Worm (Caenorhabditis elegans) whole organism, late embryonic: Measurements from ENCODE around the gene ZK757.10.

Experiments used
- C08G9.2 ChIP-seq: sonication (generic microtip); optimal IDR thresholded peaks from 2 replicates; lab custom pipeline; 2016; ENCODE audit warnings: mild to moderate bottlenecking, missing genetic modification characterization, moderate library complexity, missing compliant biosample characterization
- T23F11.4 ChIP-seq: fragments of 200-800 bp; sonication (Bioruptor generic); optimal IDR thresholded peaks from 2 replicates; lab custom pipeline; 2018; ENCODE audit warnings: mild to moderate bottlenecking, missing genetic modification characterization, missing compliant biosample characterization
- ceh-6 ChIP-seq: fragments of 200-800 bp; sonication (Bioruptor generic); optimal IDR thresholded peaks from 2 replicates; lab custom pipeline; 2018; ENCODE audit warnings: mild to moderate bottlenecking, missing genetic modification characterization, missing compliant biosample characterization
- che-1 ChIP-seq: sonication (generic microtip); optimal IDR thresholded peaks from 2 replicates; lab custom pipeline; 2016; ENCODE audit warnings: mild to moderate bottlenecking, missing genetic modification characterization, missing compliant biosample characterization
- elt-2 ChIP-seq: sonication (generic microtip); optimal IDR thresholded peaks from 2 replicates; lab custom pipeline; 2016; ENCODE audit warnings: missing genetic modification reagents, missing genetic modification characterization, missing compliant biosample characterization
- lin-11 ChIP-seq: fragments of 200-800 bp; sonication (Bioruptor generic); optimal IDR thresholded peaks from 2 replicates; lab custom pipeline; 2018; ENCODE audit warnings: mild to moderate bottlenecking, missing genetic modification characterization, missing compliant biosample characterization
- nfya-1 ChIP-seq: sonication (generic microtip); optimal IDR thresholded peaks from 2 replicates; lab custom pipeline; 2017; ENCODE audit warnings: missing genetic modification characterization, mild to moderate bottlenecking, missing compliant biosample characterization, antibody characterized with exemption, moderate library complexity
- pat-9 ChIP-seq: fragments of 200-800 bp; sonication (Bioruptor generic); optimal IDR thresholded peaks from 2 replicates; lab custom pipeline; 2018; ENCODE audit warnings: mild to moderate bottlenecking, missing genetic modification characterization, moderate library complexity, missing compliant biosample characterization
- tbx-2 ChIP-seq: sonication (generic microtip); optimal IDR thresholded peaks from 2 replicates; lab custom pipeline; 2016; ENCODE audit warnings: missing genetic modification characterization, missing compliant biosample characterization
- unc-3 ChIP-seq, 2 experiments: fragments of 200-800 bp in 1 of 2; sonication (Bioruptor generic) in 1 of 2; sonication (generic microtip) in 1 of 2; conservative IDR thresholded peaks in 1 of 2; optimal IDR thresholded peaks in 1 of 2; 2 replicates each; pipeline versions ENCODE4 v1.3.6 to Lab custom; 2016 to 2022; ENCODE audit warnings: missing compliant biosample characterization in 2 of 2, missing genetic modification characterization in 2 of 2, missing genetic modification reagents in 1 of 2
- unc-55 ChIP-seq: sonication (generic microtip); optimal IDR thresholded peaks from 2 replicates; lab custom pipeline; 2017; ENCODE audit warnings: missing biosample characterization, missing genetic modification reagents, missing genetic modification characterization
- ztf-16 ChIP-seq: sonication (generic microtip); optimal IDR thresholded peaks from 2 replicates; lab custom pipeline; 2017; ENCODE audit warnings: missing genetic modification characterization, missing compliant biosample characterization

DNA sequence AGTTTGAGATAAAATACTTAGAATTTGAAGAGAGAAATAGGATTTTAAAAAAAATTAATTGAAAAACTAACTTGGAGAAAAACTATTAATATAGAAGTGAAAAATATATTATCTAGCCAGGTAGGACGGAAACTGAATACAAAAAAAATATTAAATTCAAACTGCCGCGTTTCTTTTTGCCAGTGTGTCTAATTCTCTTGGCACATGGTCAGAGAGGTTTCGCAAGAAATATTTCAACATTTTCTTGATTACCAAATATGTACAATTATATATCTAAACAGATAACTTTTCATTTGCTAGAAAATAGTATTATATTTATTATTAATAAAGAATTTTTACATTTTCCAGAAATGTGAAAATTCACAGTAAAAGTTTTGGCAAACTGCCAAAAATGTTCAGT, 35.5 kb downstream of the ZK757.10 start:
- TF ChIP-seq ztf-16 (tag; lab: Kevin White, UChicago) (no peak), che-1 (no peak), unc-55 (GFP tag; lab: Kevin White, UChicago) (no peak), T23F11.4 (GFP tag; lab: Kevin White, UChicago) (no peak), unc-3 (GFP tag; conservative IDR thresholded peaks at IDR 0.05; lab: Robert Waterston, UW) (no peak), unc-3 (tag; optimal IDR thresholded peaks at IDR 0.05; lab: Kevin White, UChicago) (no peak), pat-9 (tag; lab: Kevin White, UChicago) (no peak), lin-11 (tag; lab: Kevin White, UChicago) (no peak), tbx-2 (tag; lab: Kevin White, UChicago) (no peak), elt-2 (no peak), C08G9.2 (no peak), nfya-1 (no peak), ceh-6 (GFP tag; lab: Kevin White, UChicago) (no peak)
